Worm (Caenorhabditis elegans) whole organism, L4 larva: ENCODE data around the gene F58B4.6.
A peak's percentile ranks its signal among the peaks of the same experiment; 100 is the strongest.

Experiments used
- jun-1 ChIP-seq: fragments of 150-350 bp; optimal IDR thresholded peaks from 2 replicates; lab custom pipeline; 2014; ENCODE audit warnings: missing biosample characterization, missing genetic modification reagents, missing genetic modification characterization
- lir-3 ChIP-seq: sonication (generic microtip); optimal IDR thresholded peaks from 2 replicates; lab custom pipeline; 2016; ENCODE audit warnings: mild to moderate bottlenecking, missing genetic modification characterization, missing compliant biosample characterization
- nhr-28 ChIP-seq: fragments of 150-350 bp; optimal IDR thresholded peaks from 2 replicates; lab custom pipeline; 2014; ENCODE audit warnings: missing biosample characterization, missing genetic modification characterization
- snpc-4 ChIP-seq: fragments of 150-350 bp; optimal IDR thresholded peaks from 2 replicates; lab custom pipeline; 2014; ENCODE audit warnings: missing biosample characterization, missing genetic modification characterization
- ztf-11 ChIP-seq: fragments of 150-350 bp; optimal IDR thresholded peaks from 2 replicates; lab custom pipeline; 2014; ENCODE audit warnings: missing biosample characterization, missing genetic modification characterization

DNA sequence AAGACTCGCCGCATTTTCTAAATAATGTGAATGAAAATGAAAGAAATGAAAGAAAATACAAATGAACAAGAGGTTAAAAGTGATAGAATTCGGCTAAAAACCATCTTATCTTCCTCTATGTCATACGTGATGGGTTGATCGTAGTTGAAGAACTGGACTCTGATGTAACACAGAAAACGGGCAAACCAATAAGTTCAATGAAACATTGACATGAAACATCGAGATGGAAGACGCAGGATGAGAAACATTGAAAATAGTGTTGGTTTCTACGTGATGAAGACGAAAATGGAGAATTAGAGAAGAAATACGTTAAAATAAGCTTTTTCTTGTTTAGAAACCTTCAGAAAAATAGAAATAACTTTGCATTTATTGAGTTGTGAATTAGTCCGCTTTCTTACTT is 33.9 kb upstream of the F58B4.6 start, which contains the start of gene F32D8.12:
- TF ChIP-seq jun-1 (tag; lab: Kevin White, UChicago) (no peak), ztf-11 (tag; lab: Kevin White, UChicago) (no peak), nhr-28 (tag; lab: Kevin White, UChicago) (peak; percentile 73), lir-3 (tag; lab: Kevin White, UChicago) (no peak), snpc-4 (tag; lab: Kevin White, UChicago) (no peak)
